Worm (Caenorhabditis elegans): ENCODE results near the gene suex-2.

suex-2 gene

ce11 chrIV:8986761-8987316, 18.7 kb downstream of the suex-2 start, which contains the start of gene bre-1:
bre-1 (plus strand) TSS chrIV:8987266.
- TF ChIP-seq unc-62 (GFP tag; optimal IDR thresholded peaks at IDR 0.05) (no peak), elt-2 (tag; optimal IDR thresholded peaks at IDR 0.05) (peak; percentile 74), elt-1 (tag; optimal IDR thresholded peaks at IDR 0.05) (no peak), nfya-1 (tag; optimal IDR thresholded peaks at IDR 0.05; ENCODE audit: insufficient read depth) (peak; percentile 23), hmg-11 (tag; optimal IDR thresholded peaks at IDR 0.05) (peak; percentile 63)

- TF ChIP-seq elt-1 (tag; optimal IDR thresholded peaks at IDR 0.05) (no peak), nhr-76 (tag; optimal IDR thresholded peaks at IDR 0.05) (no peak), mdl-1 (tag; optimal IDR thresholded peaks at IDR 0.05) (no peak), ama-1 (optimal IDR thresholded peaks at IDR 0.05) (no peak), nhr-43 (tag; optimal IDR thresholded peaks at IDR 0.05; ENCODE audit: poor library complexity, severe bottlenecking) (no peak), lin-39 (tag; optimal IDR thresholded peaks at IDR 0.05) (no peak), ceh-9 (tag; optimal IDR thresholded peaks at IDR 0.05) (no peak), ceh-82 (tag; optimal IDR thresholded peaks at IDR 0.05) (no peak), unc-62 (GFP tag; optimal IDR thresholded peaks at IDR 0.05) (no peak), fkh-2 (tag; optimal IDR thresholded peaks at IDR 0.05) (no peak), ZK546.5 (tag; optimal IDR thresholded peaks at IDR 0.05) (no peak), aly-2 (tag; optimal IDR thresholded peaks at IDR 0.05) (no peak)
These were observed 24.7 kb downstream of the suex-2 start, which contains the start of gene mltn-12 for ce11 chrIV:8992786-8993185. mltn-12 (plus strand) TSS chrIV:8993086.

ce11 chrIV:8994487-8994886, 26.4 kb downstream of the suex-2 start:
- TF ChIP-seq elt-2 (tag; optimal IDR thresholded peaks at IDR 0.05) = no peak
- no peak for TF ChIP-seq ceh-82 (tag; optimal IDR thresholded peaks at IDR 0.05)
- no peak for TF ChIP-seq ama-1 (optimal IDR thresholded peaks at IDR 0.05)
- TF ChIP-seq egl-5 (tag; optimal IDR thresholded peaks at IDR 0.05) = no peak
- no peak for TF ChIP-seq eor-1 (tag; optimal IDR thresholded peaks at IDR 0.05)
- TF ChIP-seq R02D3.7 (tag; optimal IDR thresholded peaks at IDR 0.05) = no peak
- TF ChIP-seq nfya-1 (tag; optimal IDR thresholded peaks at IDR 0.05; ENCODE audit: insufficient read depth) = no peak
- no peak for TF ChIP-seq nhr-11 (tag; optimal IDR thresholded peaks at IDR 0.05)
- TF ChIP-seq ceh-16 (tag; optimal IDR thresholded peaks at IDR 0.05) = no peak
- TF ChIP-seq fos-1 (tag; optimal IDR thresholded peaks at IDR 0.05) = no peak
- TF ChIP-seq lsy-12 (tag; optimal IDR thresholded peaks at IDR 0.05) = no peak

- TF ChIP-seq nhr-23 (tag; optimal IDR thresholded peaks at IDR 0.05) (no peak), mdl-1 (tag; optimal IDR thresholded peaks at IDR 0.05) (no peak), nhr-11 (tag; optimal IDR thresholded peaks at IDR 0.05) (no peak), nhr-77 (tag; optimal IDR thresholded peaks at IDR 0.05) (no peak), egl-27 (tag; optimal IDR thresholded peaks at IDR 0.05) (no peak), fkh-2 (tag; optimal IDR thresholded peaks at IDR 0.05) (no peak), elt-1 (tag; optimal IDR thresholded peaks at IDR 0.05) (no peak), eor-1 (tag; optimal IDR thresholded peaks at IDR 0.05) (no peak), snpc-4 (tag; optimal IDR thresholded peaks at IDR 0.05) (no peak), ztf-4 (tag; optimal IDR thresholded peaks at IDR 0.05) (no peak), ceh-82 (tag; optimal IDR thresholded peaks at IDR 0.05) (no peak), ztf-11 (tag; optimal IDR thresholded peaks at IDR 0.05) (no peak), ceh-28 (tag; optimal IDR thresholded peaks at IDR 0.05) (no peak), fkh-10 (GFP tag; optimal IDR thresholded peaks at IDR 0.05) (no peak), ama-1 (optimal IDR thresholded peaks at IDR 0.05) (no peak)
These were observed 32.6 kb downstream of the suex-2 start for ce11 chrIV:9000664-9001063.

ce11 chrIV:9001184-9001583, 33.1 kb downstream of the suex-2 start:
- TF ChIP-seq mml-1 (tag; optimal IDR thresholded peaks at IDR 0.05) = no peak
- TF ChIP-seq hmg-11 (tag; optimal IDR thresholded peaks at IDR 0.05) = no peak
- no peak for TF ChIP-seq snpc-4 (tag; optimal IDR thresholded peaks at IDR 0.05)
- no peak for TF ChIP-seq fos-1 (tag; optimal IDR thresholded peaks at IDR 0.05)
- no peak for TF ChIP-seq nhr-237 (tag; optimal IDR thresholded peaks at IDR 0.05)
- TF ChIP-seq ceh-28 (tag; optimal IDR thresholded peaks at IDR 0.05) = no peak
- TF ChIP-seq tbx-2 (tag; optimal IDR thresholded peaks at IDR 0.05) = no peak
- TF ChIP-seq ceh-82 (tag; optimal IDR thresholded peaks at IDR 0.05) = no peak
- TF ChIP-seq nhr-23 (tag; optimal IDR thresholded peaks at IDR 0.05) = no peak
- TF ChIP-seq aly-2 (tag; optimal IDR thresholded peaks at IDR 0.05) = no peak
- no peak for TF ChIP-seq fkh-10 (GFP tag; optimal IDR thresholded peaks at IDR 0.05)

Measured in whole organism, L3 larva.